Fruit fly (Drosophila melanogaster): ENCODE results near the gene subdued.

subdued gene

DNA sequence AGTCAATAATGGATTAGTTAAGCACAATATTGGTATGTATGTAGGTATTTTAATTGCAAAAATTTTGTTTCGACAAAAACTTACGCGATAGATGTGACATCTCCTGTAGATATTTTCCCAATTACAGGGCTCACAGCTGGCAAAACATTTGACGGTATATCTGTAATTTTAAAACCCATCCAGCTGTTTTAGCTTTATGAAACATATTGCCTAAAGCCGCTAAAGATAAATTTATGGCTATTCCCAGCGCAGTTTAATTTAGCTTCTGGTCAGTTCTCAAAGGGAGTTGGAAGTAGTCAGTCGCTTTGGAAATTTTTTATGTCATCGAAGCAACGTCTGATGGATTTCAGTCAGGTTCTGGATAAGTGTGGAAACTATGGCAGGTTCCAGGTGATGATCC lies 42.2 kb downstream of the subdued start, which contains the start of gene CG7333:
CG7333 (plus strand) TSS at position 301 of the 400 bp plus-strand sequence.
- TF ChIP-seq cic (GFP tag; optimal IDR thresholded peaks at IDR 0.05): no peak
- TF ChIP-seq cnc (optimal IDR thresholded peaks at IDR 0.05): no peak
- TF ChIP-seq CG11617 (GFP tag; optimal IDR thresholded peaks at IDR 0.05): no peak
- TF ChIP-seq ovo (GFP tag; optimal IDR thresholded peaks at IDR 0.05): no peak
- no peak for TF ChIP-seq CG7045 (GFP tag; optimal IDR thresholded peaks at IDR 0.05)
- no peak for TF ChIP-seq toe (GFP tag; optimal IDR thresholded peaks at IDR 0.05)
- no peak for TF ChIP-seq CG5204 (GFP tag; optimal IDR thresholded peaks at IDR 0.05)
- TF ChIP-seq CG7101 (tag; optimal IDR thresholded peaks at IDR 0.05): no peak
- no peak for TF ChIP-seq CG33017 (tag; optimal IDR thresholded peaks at IDR 0.05)
- no peak for TF ChIP-seq Crg-1 (GFP tag; optimal IDR thresholded peaks at IDR 0.05)
- no peak for TF ChIP-seq Clk (GFP tag; optimal IDR thresholded peaks at IDR 0.05)
- no peak for TF ChIP-seq CG12768 (GFP tag; optimal IDR thresholded peaks at IDR 0.05)
- no peak for TF ChIP-seq kay (GFP tag; ENCODE audit: borderline replicate concordance)
- no peak for TF ChIP-seq pad (GFP tag; optimal IDR thresholded peaks at IDR 0.05)
- TF ChIP-seq CG1620 (GFP tag; optimal IDR thresholded peaks at IDR 0.05): no peak
- TF ChIP-seq bab1 (GFP tag; optimal IDR thresholded peaks at IDR 0.05): no peak
- TF ChIP-seq Hr96 (GFP tag; optimal IDR thresholded peaks at IDR 0.05): no peak

- TF ChIP-seq cic (GFP tag; optimal IDR thresholded peaks at IDR 0.05) (no peak), CG7045 (GFP tag; optimal IDR thresholded peaks at IDR 0.05) (no peak), CG1620 (GFP tag; optimal IDR thresholded peaks at IDR 0.05) (no peak), kay (GFP tag; ENCODE audit: borderline replicate concordance) (no peak), Hr96 (GFP tag; optimal IDR thresholded peaks at IDR 0.05) (no peak), CG7101 (tag; optimal IDR thresholded peaks at IDR 0.05) (no peak), CG14711 (tag; optimal IDR thresholded peaks at IDR 0.05) (no peak), Crg-1 (GFP tag; optimal IDR thresholded peaks at IDR 0.05) (no peak), CG5204 (GFP tag; optimal IDR thresholded peaks at IDR 0.05) (no peak)
These were observed 43.7 kb downstream of the subdued start, which contains the start of gene Cpr92A for dm6 chr3R:19598855-19599254. Gene Cpr92A, minus strand, starts transcription at chr3R:19598955.

DNA sequence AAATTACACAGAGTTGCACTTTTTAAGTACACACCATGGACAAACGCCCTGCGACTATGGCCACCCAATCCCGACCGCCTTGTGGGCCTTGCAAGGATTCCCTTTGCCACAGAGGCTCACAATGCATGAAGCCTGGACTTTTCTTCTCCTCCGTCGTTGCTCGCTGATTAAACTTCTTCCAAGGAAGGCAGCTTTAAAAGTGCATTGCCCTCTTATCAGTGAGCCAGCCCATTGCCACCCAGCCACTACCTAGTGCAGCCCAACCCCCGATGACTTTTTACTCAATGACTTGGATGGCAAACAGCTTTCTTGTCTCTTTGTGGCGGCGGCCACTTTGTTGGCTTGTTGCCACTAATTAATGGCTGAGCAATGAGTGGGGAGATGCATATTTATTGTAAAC lies 54.9 kb downstream of the subdued start:
- TF ChIP-seq Mnt (GFP tag; optimal IDR thresholded peaks at IDR 0.05) (no peak), CG1620 (GFP tag; optimal IDR thresholded peaks at IDR 0.05) (no peak), pad (GFP tag; optimal IDR thresholded peaks at IDR 0.05) (no peak), Hr96 (GFP tag; optimal IDR thresholded peaks at IDR 0.05) (no peak)

DNA sequence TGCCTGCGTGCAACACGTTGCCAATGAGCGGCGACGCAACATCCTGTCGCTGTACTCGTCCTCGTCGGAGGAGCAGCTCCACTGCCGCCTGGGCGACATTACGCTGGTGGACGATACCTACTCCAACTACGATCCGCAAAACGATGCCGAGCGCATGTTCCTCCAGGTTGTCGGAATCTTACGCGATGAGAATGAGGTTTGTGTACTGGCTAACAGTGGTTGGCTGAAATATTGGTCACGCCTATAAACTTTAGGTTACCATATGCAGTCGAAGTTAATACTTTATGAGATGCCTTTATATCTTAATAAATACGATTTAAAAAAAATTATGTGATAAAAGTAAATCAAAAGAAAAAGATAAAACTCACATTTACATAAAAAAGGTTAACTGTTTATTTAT lies 56.2 kb downstream of the subdued start:
- TF ChIP-seq bab1 (GFP tag; optimal IDR thresholded peaks at IDR 0.05) (no peak), Clk (GFP tag; optimal IDR thresholded peaks at IDR 0.05) (no peak), pad (GFP tag; optimal IDR thresholded peaks at IDR 0.05) (no peak), toe (GFP tag; optimal IDR thresholded peaks at IDR 0.05) (no peak), CG14711 (tag; optimal IDR thresholded peaks at IDR 0.05) (no peak), tj (GFP tag; optimal IDR thresholded peaks at IDR 0.05) (no peak), CG33017 (tag; optimal IDR thresholded peaks at IDR 0.05) (no peak), CG7045 (GFP tag; optimal IDR thresholded peaks at IDR 0.05) (no peak), kay (GFP tag; ENCODE audit: borderline replicate concordance) (no peak), CG5204 (GFP tag; optimal IDR thresholded peaks at IDR 0.05) (no peak)

- TF ChIP-seq CG11617 (GFP tag; optimal IDR thresholded peaks at IDR 0.05) (no peak), CG12768 (GFP tag; optimal IDR thresholded peaks at IDR 0.05) (no peak), cnc (optimal IDR thresholded peaks at IDR 0.05) (no peak), Mnt (GFP tag; optimal IDR thresholded peaks at IDR 0.05) (no peak), toe (GFP tag; optimal IDR thresholded peaks at IDR 0.05) (no peak), Crg-1 (GFP tag; optimal IDR thresholded peaks at IDR 0.05) (no peak), CG7045 (GFP tag; optimal IDR thresholded peaks at IDR 0.05) (no peak), CG5204 (GFP tag; optimal IDR thresholded peaks at IDR 0.05) (no peak)
These were observed 57.7 kb downstream of the subdued start for dm6 chr3R:19584818-19585217.

Data from whole organism, adult.